Fruit fly (Drosophila melanogaster): ENCODE measurements around the gene CG44014.

- TF ChIP-seq CG8478 (optimal IDR thresholded peaks at IDR 0.05) (no peak), CTCF (optimal IDR thresholded peaks at IDR 0.05) (peak; percentile 45 to 63)
Observed at dm6 chr3R:15467991-15468764, 40.5 kb downstream of the CG44014 start.

All from S2 (cell line).